Fruit fly (Drosophila melanogaster): Measurements from ENCODE around the gene CG11670.

dm6 chr3R:13015811-13016766 lies 25.8 kb upstream of the CG11670 start:
- TF ChIP-seq pad (GFP tag; optimal IDR thresholded peaks at IDR 0.05) (no peak), tj (GFP tag; optimal IDR thresholded peaks at IDR 0.05) (no peak), CG7101 (tag; optimal IDR thresholded peaks at IDR 0.05) (no peak), Crg-1 (GFP tag; optimal IDR thresholded peaks at IDR 0.05) (no peak), CG5204 (GFP tag; optimal IDR thresholded peaks at IDR 0.05) (no peak), Hr96 (GFP tag; optimal IDR thresholded peaks at IDR 0.05) (no peak), ovo (GFP tag; optimal IDR thresholded peaks at IDR 0.05) (peak; percentile 15), Clk (GFP tag; optimal IDR thresholded peaks at IDR 0.05) (no peak), CG11617 (GFP tag; optimal IDR thresholded peaks at IDR 0.05) (no peak), Mnt (GFP tag; optimal IDR thresholded peaks at IDR 0.05) (no peak), bab1 (GFP tag; optimal IDR thresholded peaks at IDR 0.05) (no peak)

Data from whole organism, adult.